Fruit fly (Drosophila melanogaster) whole organism, embryonic: ENCODE measurements around the gene CG15475.
A peak's percentile ranks its signal among the peaks of the same experiment; 100 is the strongest.

Experiments used
- Aef1 ChIP-seq: fragments of 200-800 bp; sonication (Bioruptor generic); IDR thresholded peaks from 3 replicates; pipeline ENCODE4 v1.3.6; 2022; ENCODE audit warnings: missing biosample characterization, missing genetic modification characterization
- Awh ChIP-seq: fragments of 200-800 bp; sonication (Bioruptor generic); IDR thresholded peaks from 2 replicates; pipeline ENCODE4, ENCODE4 v1.3.6; 2022; ENCODE audit warnings: missing biosample characterization, missing genetic modification characterization
- Bteb2 ChIP-seq: fragments of 200-800 bp; sonication (Bioruptor generic); optimal IDR thresholded peaks from 2 replicates; lab custom pipeline; 2016; ENCODE audit warnings: missing biosample characterization, missing genetic modification characterization
- CG11085 ChIP-seq: fragments of 200-800 bp; sonication (Bioruptor generic); IDR thresholded peaks from 2 replicates; pipeline ENCODE4 v1.3.6; 2022; ENCODE audit warnings: missing biosample characterization, missing genetic modification characterization
- CG11456 ChIP-seq: fragments of 200-800 bp; sonication (Bioruptor generic); IDR thresholded peaks from 3 replicates; pipeline ENCODE4 v1.3.6; 2022; ENCODE audit warnings: missing biosample characterization, missing genetic modification characterization
- CG13424 ChIP-seq: fragments of 200-800 bp; sonication (Bioruptor generic); optimal IDR thresholded peaks from 2 replicates; lab custom pipeline; 2019; ENCODE audit warnings: missing biosample characterization, mild to moderate bottlenecking, missing genetic modification characterization, moderate library complexity
- CG14441 ChIP-seq: fragments of 200-800 bp; sonication (Bioruptor generic); IDR thresholded peaks from 2 replicates; pipeline ENCODE4 v1.3.6; 2022; ENCODE audit warnings: missing biosample characterization, missing genetic modification characterization
- CG14860 ChIP-seq: fragments of 200-800 bp; sonication (Bioruptor generic); IDR thresholded peaks from 3 replicates; pipeline ENCODE4 v1.3.6; 2022; ENCODE audit warnings: missing biosample characterization, missing genetic modification characterization; ENCODE audit not compliant: partially characterized antibody
- CG1647 ChIP-seq: fragments of 200-800 bp; sonication (Bioruptor generic); optimal IDR thresholded peaks from 3 replicates; lab custom pipeline; 2016; ENCODE audit warnings: missing biosample characterization, missing genetic modification characterization
- CG18599 ChIP-seq: fragments of 200-800 bp; sonication (Bioruptor generic); optimal IDR thresholded peaks from 3 replicates; lab custom pipeline; 2017; ENCODE audit warnings: missing biosample characterization, missing genetic modification characterization, mild to moderate bottlenecking, moderate library complexity, missing genetic modification reagents
- CG18619 ChIP-seq: fragments of 200-800 bp; sonication (Bioruptor generic); optimal IDR thresholded peaks from 3 replicates; lab custom pipeline; 2017; ENCODE audit warnings: missing biosample characterization, mild to moderate bottlenecking, missing genetic modification characterization
- CG2199 ChIP-seq: fragments of 200-800 bp; sonication (Bioruptor generic); IDR thresholded peaks from 3 replicates; pipeline ENCODE4 v1.3.6; 2022; ENCODE audit warnings: missing biosample characterization, missing genetic modification characterization
- CG2712 ChIP-seq: fragments of 200-800 bp; optimal IDR thresholded peaks from 3 replicates; lab custom pipeline; 2019; ENCODE audit warnings: missing biosample characterization, mild to moderate bottlenecking, missing genetic modification characterization, moderate library complexity
- CG32767 ChIP-seq: fragments of 200-800 bp; sonication (Bioruptor generic); IDR thresholded peaks from 2 replicates; pipeline ENCODE4 v1.3.6; 2022; ENCODE audit warnings: missing biosample characterization, missing genetic modification characterization
- CG8089 ChIP-seq: fragments of 200-800 bp; sonication (Bioruptor generic); optimal IDR thresholded peaks from 3 replicates; lab custom pipeline; 2016; ENCODE audit warnings: missing biosample characterization, missing genetic modification characterization
- Camta ChIP-seq: fragments of 200-800 bp; sonication (Bioruptor generic); optimal IDR thresholded peaks from 2 replicates; lab custom pipeline; 2016; ENCODE audit warnings: missing biosample characterization, missing genetic modification characterization
- D19A ChIP-seq: fragments of 200-800 bp; optimal IDR thresholded peaks from 3 replicates; lab custom pipeline; 2019; ENCODE audit warnings: missing biosample characterization, mild to moderate bottlenecking, missing genetic modification characterization, moderate library complexity
- Deaf1 ChIP-seq: fragments of 200-800 bp; optimal IDR thresholded peaks from 3 replicates; lab custom pipeline; 2019; ENCODE audit warnings: missing biosample characterization, mild to moderate bottlenecking, missing genetic modification characterization, moderate library complexity
- Dip3 ChIP-seq: fragments of 200-800 bp; sonication (Bioruptor generic); optimal IDR thresholded peaks from 3 replicates; lab custom pipeline; 2016; ENCODE audit warnings: missing biosample characterization, missing genetic modification characterization
- Elba2 ChIP-seq: fragments of 200-800 bp; sonication (Bioruptor generic); optimal IDR thresholded peaks from 3 replicates; lab custom pipeline; 2016; ENCODE audit warnings: missing biosample characterization, missing genetic modification characterization
- Ets65A ChIP-seq: fragments of 200-800 bp; sonication (Bioruptor generic); peaks from one replicate; lab custom pipeline; 2016; ENCODE audit warnings: missing biosample characterization, missing genetic modification characterization
- H15 ChIP-seq: fragments of 200-800 bp; sonication (Bioruptor generic); IDR thresholded peaks from 3 replicates; pipeline ENCODE4 v1.3.6; 2022; ENCODE audit warnings: missing biosample characterization, missing genetic modification characterization
- HmgZ ChIP-seq: fragments of 200-800 bp; sonication (Bioruptor generic); optimal IDR thresholded peaks from 2 replicates; lab custom pipeline; 2018; ENCODE audit warnings: missing biosample characterization, mild to moderate bottlenecking, missing genetic modification characterization
- Hr51 ChIP-seq, 2 experiments: fragments of 200-800 bp; sonication (Bioruptor generic); optimal IDR thresholded peaks; 2 replicates in 1 of 2; 3 replicates in 1 of 2; lab custom pipeline; 2016 to 2018; ENCODE audit warnings: missing biosample characterization in 2 of 2, missing genetic modification characterization in 2 of 2, mild to moderate bottlenecking in 1 of 2, moderate library complexity in 1 of 2
- Optix ChIP-seq: fragments of 200-800 bp; sonication (Bioruptor generic); IDR thresholded peaks from 3 replicates; pipeline ENCODE4 v1.3.6; 2022; ENCODE audit warnings: missing biosample characterization, missing genetic modification characterization
- Poxn ChIP-seq: fragments of 200-800 bp; sonication (Bioruptor generic); IDR thresholded peaks from 2 replicates; pipeline ENCODE4 v1.3.6; 2022; ENCODE audit warnings: missing biosample characterization, missing genetic modification characterization
- Tbp ChIP-seq: fragments of >200 bp; optimal IDR thresholded peaks from 2 replicates; lab custom pipeline; 2018; ENCODE audit warnings: missing biosample characterization, missing genetic modification characterization
- Vsx1 ChIP-seq: fragments of 200-800 bp; sonication (Bioruptor generic); optimal IDR thresholded peaks from 2 replicates; lab custom pipeline; 2017; ENCODE audit warnings: missing biosample characterization, mild to moderate bottlenecking, missing genetic modification characterization, missing genetic modification reagents
- Xbp1 ChIP-seq: fragments of 200-800 bp; sonication (Bioruptor generic); optimal IDR thresholded peaks from 3 replicates; lab custom pipeline; 2016; ENCODE audit warnings: missing biosample characterization, mild to moderate bottlenecking, missing genetic modification characterization
- abd-A ChIP-seq: fragments of 200-800 bp; sonication (Bioruptor generic); optimal IDR thresholded peaks from 3 replicates; lab custom pipeline; 2019; ENCODE audit warnings: missing biosample characterization, mild to moderate bottlenecking, missing genetic modification characterization, moderate library complexity
- ac ChIP-seq: fragments of 200-800 bp; sonication (Bioruptor generic); optimal IDR thresholded peaks from 3 replicates; lab custom pipeline; 2017; ENCODE audit warnings: missing biosample characterization, mild to moderate bottlenecking, missing genetic modification characterization
- aop ChIP-seq: fragments of 200-800 bp; sonication (Bioruptor generic); IDR thresholded peaks from 2 replicates; pipeline ENCODE4 v1.3.6; 2022; ENCODE audit warnings: missing biosample characterization, missing genetic modification characterization
- ap ChIP-seq: fragments of 200-800 bp; sonication (Bioruptor generic); IDR thresholded peaks from 2 replicates; pipeline ENCODE4 v1.3.6; 2022; ENCODE audit warnings: missing biosample characterization, missing genetic modification characterization
- ato ChIP-seq: fragments of 200-800 bp; sonication (Bioruptor generic); IDR thresholded peaks from 2 replicates; pipeline ENCODE4 v1.3.6; 2022; ENCODE audit warnings: missing biosample characterization, missing genetic modification characterization; ENCODE audit not compliant: partially characterized antibody
- br ChIP-seq: fragments of >200 bp; optimal IDR thresholded peaks from 2 replicates; lab custom pipeline; 2017
- eve ChIP-seq, 2 experiments: fragments of >200 bp; optimal IDR thresholded peaks; 2 replicates each; lab custom pipeline; 2017; ENCODE audit warnings: missing biosample characterization in 2 of 2, missing genetic modification characterization in 2 of 2
- exex ChIP-seq: fragments of 200-800 bp; sonication (Bioruptor generic); optimal IDR thresholded peaks from 4 replicates; lab custom pipeline; 2018; ENCODE audit warnings: missing biosample characterization, mild to moderate bottlenecking, missing genetic modification characterization, moderate library complexity
- fd3F ChIP-seq: fragments of 200-800 bp; sonication (Bioruptor generic); optimal IDR thresholded peaks from 2 replicates; lab custom pipeline; 2018; ENCODE audit warnings: missing biosample characterization, mild to moderate bottlenecking, missing genetic modification characterization, moderate library complexity
- hbn ChIP-seq: fragments of 200-800 bp; sonication (Bioruptor generic); IDR thresholded peaks from 2 replicates; pipeline ENCODE4 v1.3.6; 2022; ENCODE audit warnings: missing biosample characterization, missing genetic modification characterization; ENCODE audit not compliant: partially characterized antibody
- her ChIP-seq: fragments of 200-800 bp; sonication (Bioruptor generic); optimal IDR thresholded peaks from 2 replicates; lab custom pipeline; 2016; ENCODE audit warnings: missing biosample characterization, missing genetic modification characterization
- hkb ChIP-seq, 2 experiments: fragments of 200-800 bp in 1 of 2; fragments of >200 bp in 1 of 2; sonication (Bioruptor generic) in 1 of 2; IDR thresholded peaks in 1 of 2; optimal IDR thresholded peaks in 1 of 2; 2 replicates each; pipeline versions ENCODE4 v1.3.6 to Lab custom; 2017 to 2022; ENCODE audit warnings: missing biosample characterization in 1 of 2, missing genetic modification characterization in 1 of 2
- hth ChIP-seq: fragments of >200 bp; optimal IDR thresholded peaks from 2 replicates; lab custom pipeline; 2017; ENCODE audit warnings: inconsistent platforms
- jigr1 ChIP-seq: fragments of 200-800 bp; sonication (Bioruptor generic); IDR thresholded peaks from 3 replicates; pipeline ENCODE4 v1.3.6; 2022; ENCODE audit warnings: missing biosample characterization, missing genetic modification characterization
- jing ChIP-seq: fragments of 200-800 bp; sonication (Bioruptor generic); optimal IDR thresholded peaks from 2 replicates; lab custom pipeline; 2018; ENCODE audit warnings: missing biosample characterization, mild to moderate bottlenecking, missing genetic modification characterization
- pita ChIP-seq: fragments of 200-800 bp; sonication (Bioruptor generic); optimal IDR thresholded peaks from 2 replicates; lab custom pipeline; 2017; ENCODE audit warnings: missing biosample characterization, mild to moderate bottlenecking, missing genetic modification characterization
- prd ChIP-seq, 3 experiments: fragments of >200 bp in 2 of 3; fragments of 200-800 bp in 1 of 3; sonication (Bioruptor generic) in 1 of 3; optimal IDR thresholded peaks in 2 of 3; IDR thresholded peaks in 1 of 3; 2 replicates in 2 of 3; 3 replicates in 1 of 3; pipeline versions ENCODE4 v1.3.6 to Lab custom; 2017 to 2022; ENCODE audit warnings: missing biosample characterization in 1 of 3, missing genetic modification characterization in 1 of 3
- tap ChIP-seq: fragments of 200-800 bp; optimal IDR thresholded peaks from 3 replicates; lab custom pipeline; 2019; ENCODE audit warnings: missing biosample characterization, mild to moderate bottlenecking, missing genetic modification characterization, moderate library complexity
- tgo ChIP-seq: fragments of 200-800 bp; sonication (Bioruptor generic); IDR thresholded peaks from 3 replicates; pipeline ENCODE4 v1.3.6; 2022; ENCODE audit warnings: missing biosample characterization, missing genetic modification characterization
- tx ChIP-seq: fragments of 200-800 bp; sonication (Bioruptor generic); optimal IDR thresholded peaks from 2 replicates; lab custom pipeline; 2016; ENCODE audit warnings: missing biosample characterization, missing genetic modification characterization
- unpg ChIP-seq: fragments of 200-800 bp; sonication (Bioruptor generic); optimal IDR thresholded peaks from 3 replicates; lab custom pipeline; 2018; ENCODE audit warnings: missing biosample characterization, mild to moderate bottlenecking, missing genetic modification characterization, moderate library complexity
- wor ChIP-seq: fragments of 200-800 bp; sonication (Bioruptor generic); IDR thresholded peaks from 2 replicates; pipeline ENCODE4 v1.3.6; 2022; ENCODE audit warnings: missing biosample characterization, missing genetic modification characterization
- zf30C ChIP-seq: fragments of 200-800 bp; sonication (Bioruptor generic); optimal IDR thresholded peaks from 3 replicates; lab custom pipeline; 2018; ENCODE audit warnings: missing biosample characterization, mild to moderate bottlenecking, missing genetic modification characterization

Gene CG15475

DNA sequence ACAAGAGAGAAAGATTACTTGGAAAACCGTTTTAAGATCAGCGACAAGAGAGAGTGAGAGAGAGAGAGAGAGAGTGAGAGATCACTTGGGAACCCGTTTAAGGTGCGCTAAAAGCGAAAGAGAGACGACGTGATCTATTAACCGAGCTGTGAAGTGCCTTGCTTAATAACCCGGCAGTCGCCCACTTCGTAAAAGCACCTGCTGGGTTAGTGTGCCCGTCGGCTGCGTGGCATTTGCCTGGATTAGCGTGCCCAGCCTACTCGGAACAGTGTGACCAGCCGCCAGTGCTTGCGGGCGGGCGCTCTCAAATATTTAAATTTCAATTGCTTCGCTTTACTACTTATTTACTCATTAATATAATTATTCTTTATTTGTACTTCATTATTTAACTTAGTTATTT, 24.1 kb downstream of the CG15475 start (continued):
- no peak for TF ChIP-seq CG11085 (GFP tag; lab: Robert Waterston, UW)
- no peak for TF ChIP-seq tx (GFP tag; lab: Kevin White, UChicago)
- no peak for TF ChIP-seq hth (lab: Kevin White, UChicago)
- no peak for TF ChIP-seq CG32767 (GFP tag; lab: Robert Waterston, UW)
- TF ChIP-seq CG1647 (GFP tag; lab: Kevin White, UChicago): no peak
- no peak for TF ChIP-seq jing
- TF ChIP-seq Tbp (GFP tag; lab: Kevin White, UChicago): no peak
- TF ChIP-seq fd3F (GFP tag; lab: Kevin White, UChicago): no peak
- TF ChIP-seq CG18619: no peak
- no peak for TF ChIP-seq hkb (optimal IDR thresholded peaks at IDR 0.05; lab: Kevin White, UChicago)
- no peak for TF ChIP-seq hkb (GFP tag; IDR thresholded peaks at IDR 0.05; lab: Robert Waterston, UW)
- TF ChIP-seq CG13424 (tag; lab: Kevin White, UChicago): no peak
- no peak for TF ChIP-seq unpg (GFP tag; lab: Kevin White, UChicago)
- no peak for TF ChIP-seq abd-A (tag; lab: Kevin White, UChicago)
- no peak for TF ChIP-seq exex (tag; lab: Kevin White, UChicago)
- peak; percentile 6 for TF ChIP-seq D19A (tag; lab: Kevin White, UChicago)
- no peak for TF ChIP-seq prd (optimal IDR thresholded peaks at IDR 0.05; lab: Kevin White, UChicago)
- no peak for TF ChIP-seq prd (GFP tag; IDR thresholded peaks at IDR 0.05; lab: Robert Waterston, UW)
- no peak for TF ChIP-seq CG18599 (GFP tag; lab: Kevin White, UChicago)
- no peak for TF ChIP-seq ap (GFP tag; lab: Robert Waterston, UW)
- no peak for TF ChIP-seq her (GFP tag; lab: Kevin White, UChicago)
- TF ChIP-seq Bteb2 (GFP tag; lab: Kevin White, UChicago): no peak
- no peak for TF ChIP-seq Dip3 (GFP tag; lab: Kevin White, UChicago)
- 0 out of 2 replicates have a peak, but pooled peaks have one; percentile 15 for TF ChIP-seq ato
- no peak for TF ChIP-seq Hr51 (GFP tag; optimal IDR thresholded peaks at IDR 0.05; lab: Kevin White, UChicago)
- TF ChIP-seq zf30C (GFP tag; lab: Kevin White, UChicago): no peak
- TF ChIP-seq H15 (GFP tag; lab: Robert Waterston, UW): no peak
- no peak for TF ChIP-seq tgo
- no peak for TF ChIP-seq hbn (GFP tag; lab: Robert Waterston, UW)
- TF ChIP-seq ac (GFP tag; lab: Kevin White, UChicago): peak; percentile 87
- no peak for TF ChIP-seq Awh
- no peak for TF ChIP-seq pita
- TF ChIP-seq CG2199: peak; percentile 84; the same call in 2 of the 3 replicates
- no peak for TF ChIP-seq Xbp1
- no peak for TF ChIP-seq CG2712 (tag; lab: Kevin White, UChicago)
- TF ChIP-seq tap: no peak
- no peak for TF ChIP-seq Aef1
- TF ChIP-seq CG14441 (GFP tag; lab: Robert Waterston, UW): no peak
- TF ChIP-seq CG14860 (GFP tag; lab: Robert Waterston, UW): no peak
- no peak for TF ChIP-seq HmgZ
- TF ChIP-seq Vsx1 (GFP tag; lab: Kevin White, UChicago): no peak
- TF ChIP-seq CG8089 (GFP tag; lab: Kevin White, UChicago): no peak
- TF ChIP-seq wor: no peak
- no peak for TF ChIP-seq eve (GFP tag; optimal IDR thresholded peaks at IDR 0.05; lab: Kevin White, UChicago)
- TF ChIP-seq Camta (GFP tag; lab: Kevin White, UChicago): no peak
- no peak for TF ChIP-seq CG11456 (GFP tag; lab: Robert Waterston, UW)
- no peak for TF ChIP-seq jigr1 (GFP tag; lab: Robert Waterston, UW)
- TF ChIP-seq Optix: no peak
- TF ChIP-seq Elba2 (GFP tag; lab: Kevin White, UChicago): peak; percentile 83
- peak; percentile 77 for TF ChIP-seq Deaf1 (tag; lab: Kevin White, UChicago)
- no peak for TF ChIP-seq aop
- no peak for TF ChIP-seq br
- no peak for TF ChIP-seq Poxn (GFP tag; lab: Robert Waterston, UW)
- peak; percentile 72 for TF ChIP-seq Ets65A
